Fruit fly (Drosophila melanogaster) Kc167 (cell line): ENCODE data around the gene JhI-21.

Source experiments
- Myc ChIP-seq: fragments of >200 bp; optimal IDR thresholded peaks from 2 replicates; lab custom pipeline; 2017; ENCODE audit warnings: missing external identifiers
- h ChIP-seq: fragments of >200 bp; optimal IDR thresholded peaks from 3 replicates; lab custom pipeline; 2018; ENCODE audit warnings: missing external identifiers
- ttk ChIP-seq: sonication (Bioruptor generic); optimal IDR thresholded peaks from 2 replicates; lab custom pipeline; 2017; ENCODE audit warnings: missing external identifiers

DNA sequence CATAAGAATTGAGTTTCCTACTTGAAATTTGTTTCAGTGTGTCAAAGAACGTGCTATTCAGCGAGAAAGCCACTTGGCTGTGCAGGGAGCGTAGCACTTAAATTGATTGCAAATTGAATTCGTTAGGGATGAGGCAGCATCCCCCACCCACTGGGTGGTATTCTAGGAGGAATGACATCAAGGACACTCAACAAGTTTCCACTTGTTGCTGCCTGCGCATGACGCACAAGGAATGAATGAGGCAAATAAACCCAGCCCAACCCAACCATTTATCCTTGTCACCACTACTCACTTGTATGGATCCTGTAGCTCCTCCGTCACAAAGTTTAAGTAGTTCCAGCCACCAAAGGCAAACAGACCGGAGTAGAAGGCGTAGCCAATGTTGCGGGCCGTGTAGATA is 2.5 kb downstream of the JhI-21 start:
- TF ChIP-seq ttk (lab: Kevin White, UChicago) (no peak), Myc (lab: Kevin White, UChicago) (no peak), h (lab: Kevin White, UChicago) (no peak)
